Worm (Caenorhabditis elegans) whole organism, L2 larva: ENCODE measurements around the gene clc-7.
A peak's percentile ranks its signal among the peaks of the same experiment; 100 is the strongest.

ENCODE experiments used
- F13H6.1 ChIP-seq: sonication (generic microtip); optimal IDR thresholded peaks from 2 replicates; lab custom pipeline; 2016; ENCODE audit warnings: missing genetic modification characterization, missing compliant biosample characterization
- Y55F3AM.14 ChIP-seq: fragments of 200-800 bp; sonication (Bioruptor generic); optimal IDR thresholded peaks from 2 replicates; lab custom pipeline; 2018; ENCODE audit warnings: mild to moderate bottlenecking, missing genetic modification characterization, missing compliant biosample characterization
- aly-2 ChIP-seq: fragments of 150-350 bp; optimal IDR thresholded peaks from 2 replicates; lab custom pipeline; 2014; ENCODE audit warnings: missing biosample characterization, missing genetic modification characterization
- ama-1 ChIP-seq: fragments of 150-350 bp; optimal IDR thresholded peaks from 2 replicates; lab custom pipeline; 2018; ENCODE audit warnings: inconsistent platforms
- ceh-16 ChIP-seq: fragments of 150-350 bp; optimal IDR thresholded peaks from 2 replicates; lab custom pipeline; 2014; ENCODE audit warnings: missing biosample characterization, missing genetic modification characterization
- crh-2 ChIP-seq: sonication (generic microtip); optimal IDR thresholded peaks from 2 replicates; lab custom pipeline; 2017; ENCODE audit warnings: missing biosample characterization, missing genetic modification characterization
- dmd-4 ChIP-seq: sonication (generic microtip); optimal IDR thresholded peaks from 2 replicates; lab custom pipeline; 2017; ENCODE audit warnings: missing biosample characterization, missing genetic modification characterization
- elt-1 ChIP-seq: fragments of 150-350 bp; optimal IDR thresholded peaks from 2 replicates; lab custom pipeline; 2014; ENCODE audit warnings: missing biosample characterization, missing genetic modification characterization
- elt-3 ChIP-seq: sonication (generic microtip); optimal IDR thresholded peaks from 2 replicates; lab custom pipeline; 2017; ENCODE audit warnings: missing biosample characterization, missing genetic modification characterization
- fos-1 ChIP-seq: fragments of 150-350 bp; optimal IDR thresholded peaks from 2 replicates; lab custom pipeline; 2014; ENCODE audit warnings: missing biosample characterization, missing genetic modification characterization
- lin-13 ChIP-seq: fragments of 150-350 bp; optimal IDR thresholded peaks from 2 replicates; lab custom pipeline; 2014; ENCODE audit warnings: missing biosample characterization, missing genetic modification reagents, missing genetic modification characterization
- mab-5 ChIP-seq: fragments of 150-350 bp; optimal IDR thresholded peaks from 2 replicates; lab custom pipeline; 2014; ENCODE audit warnings: missing biosample characterization, missing genetic modification characterization
- mbf-1 ChIP-seq: sonication (generic microtip); optimal IDR thresholded peaks from 2 replicates; lab custom pipeline; 2017; ENCODE audit warnings: missing biosample characterization, missing genetic modification characterization
- mdl-1 ChIP-seq, 2 experiments: fragments of 150-350 bp in 1 of 2; sonication (generic microtip) in 1 of 2; optimal IDR thresholded peaks; 2 replicates each; lab custom pipeline; 2017; ENCODE audit warnings: missing biosample characterization in 2 of 2, missing genetic modification characterization in 2 of 2
- nhr-12 ChIP-seq: fragments of 150-350 bp; optimal IDR thresholded peaks from 2 replicates; lab custom pipeline; 2014; ENCODE audit warnings: missing biosample characterization, missing genetic modification characterization
- nhr-129 ChIP-seq: fragments of 150-350 bp; optimal IDR thresholded peaks from 2 replicates; lab custom pipeline; 2014; ENCODE audit warnings: missing biosample characterization, missing genetic modification characterization
- nhr-21 ChIP-seq: fragments of 150-350 bp; optimal IDR thresholded peaks from 2 replicates; lab custom pipeline; 2014; ENCODE audit warnings: missing biosample characterization, missing genetic modification characterization
- nhr-237 ChIP-seq: fragments of 150-350 bp; optimal IDR thresholded peaks from 2 replicates; lab custom pipeline; 2014; ENCODE audit warnings: missing biosample characterization, missing genetic modification characterization
- nhr-6 ChIP-seq: fragments of 150-350 bp; optimal IDR thresholded peaks from 2 replicates; lab custom pipeline; 2014; ENCODE audit warnings: missing biosample characterization, missing genetic modification characterization
- nhr-77 ChIP-seq: fragments of 150-350 bp; optimal IDR thresholded peaks from 2 replicates; lab custom pipeline; 2014; ENCODE audit warnings: missing biosample characterization, missing genetic modification characterization
- sem-4 ChIP-seq: fragments of 150-350 bp; optimal IDR thresholded peaks from 2 replicates; lab custom pipeline; 2014; ENCODE audit warnings: missing biosample characterization, missing genetic modification reagents, missing genetic modification characterization
- skn-1 ChIP-seq: sonication (generic microtip); optimal IDR thresholded peaks from 2 replicates; lab custom pipeline; 2017; ENCODE audit warnings: missing biosample characterization, missing genetic modification characterization
- sma-3 ChIP-seq: sonication (generic microtip); optimal IDR thresholded peaks from 2 replicates; lab custom pipeline; 2016; ENCODE audit warnings: missing genetic modification reagents, missing genetic modification characterization, missing compliant biosample characterization
- sma-9 ChIP-seq, 2 experiments: fragments of 150-350 bp in 1 of 2; sonication (generic microtip) in 1 of 2; optimal IDR thresholded peaks; 2 replicates each; lab custom pipeline; 2014 to 2016; ENCODE audit warnings: missing genetic modification characterization in 2 of 2, mild to moderate bottlenecking in 1 of 2, missing biosample characterization in 1 of 2, missing compliant biosample characterization in 1 of 2, missing genetic modification reagents in 1 of 2, moderate library complexity in 1 of 2
- unc-62 ChIP-seq: fragments of 150-350 bp; optimal IDR thresholded peaks from 2 replicates; lab custom pipeline; 2014; ENCODE audit warnings: missing biosample characterization, missing genetic modification reagents, missing genetic modification characterization
- ztf-1 ChIP-seq: fragments of 200-800 bp; sonication (Bioruptor generic); conservative IDR thresholded peaks from 2 replicates; pipeline ENCODE4 v1.3.6; 2022; ENCODE audit warnings: missing genetic modification characterization, missing compliant biosample characterization
- ztf-4 ChIP-seq: fragments of 150-350 bp; optimal IDR thresholded peaks from 2 replicates; lab custom pipeline; 2014; ENCODE audit warnings: missing biosample characterization, missing genetic modification characterization

The clc-7 gene

DNA sequence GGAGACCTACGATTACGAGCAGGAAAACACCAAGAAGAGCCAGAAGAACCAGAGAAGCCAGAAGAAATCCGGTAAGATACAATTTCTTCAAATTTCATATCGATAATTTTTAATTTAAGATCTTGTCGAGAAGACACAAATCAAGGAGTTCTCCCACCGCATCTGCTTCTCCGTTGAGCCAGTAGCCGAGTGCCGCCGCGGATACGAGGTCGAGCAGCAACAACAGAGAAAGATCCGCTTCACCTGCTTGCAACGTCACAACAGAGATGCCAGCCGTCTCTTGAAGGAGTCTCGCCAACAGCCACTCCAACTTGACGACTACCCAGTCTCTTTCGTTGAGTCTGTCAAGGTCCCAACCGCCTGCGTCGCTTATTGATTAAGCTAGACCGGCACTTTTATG is 37.8 kb downstream of the clc-7 start:
- TF ChIP-seq ztf-4, result no peak
- no peak for TF ChIP-seq sem-4 (tag; lab: Kevin White, UChicago)

DNA sequence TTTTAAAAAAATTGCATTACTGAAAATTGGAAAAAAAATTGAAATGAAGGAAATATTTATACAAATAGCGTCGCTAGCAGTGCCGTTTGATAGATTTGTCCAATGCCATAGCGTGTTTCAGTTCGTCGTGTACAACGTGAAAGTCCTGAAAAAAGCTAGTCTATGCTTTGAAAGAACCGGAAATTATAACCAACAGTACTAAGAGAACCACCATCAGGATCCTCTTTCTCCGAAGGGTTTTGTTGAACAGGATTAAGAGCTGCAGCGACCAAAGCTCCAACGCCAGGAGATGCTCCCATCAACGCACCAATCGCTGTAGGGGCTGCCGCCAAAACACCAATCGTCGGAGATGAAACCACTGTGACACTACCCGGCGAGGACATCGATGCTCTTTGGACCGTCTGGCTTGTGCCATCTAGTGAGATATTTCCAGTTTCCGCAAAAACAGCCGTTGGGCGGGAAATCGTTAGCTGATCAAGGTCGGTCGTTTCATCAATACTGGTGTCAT is 38.3 kb downstream of the clc-7 start:
- TF ChIP-seq nhr-12 (tag; lab: Kevin White, UChicago), result no peak
- no peak for TF ChIP-seq dmd-4 (tag; lab: Kevin White, UChicago)
- TF ChIP-seq, all 48 proteins: peak for 0

DNA sequence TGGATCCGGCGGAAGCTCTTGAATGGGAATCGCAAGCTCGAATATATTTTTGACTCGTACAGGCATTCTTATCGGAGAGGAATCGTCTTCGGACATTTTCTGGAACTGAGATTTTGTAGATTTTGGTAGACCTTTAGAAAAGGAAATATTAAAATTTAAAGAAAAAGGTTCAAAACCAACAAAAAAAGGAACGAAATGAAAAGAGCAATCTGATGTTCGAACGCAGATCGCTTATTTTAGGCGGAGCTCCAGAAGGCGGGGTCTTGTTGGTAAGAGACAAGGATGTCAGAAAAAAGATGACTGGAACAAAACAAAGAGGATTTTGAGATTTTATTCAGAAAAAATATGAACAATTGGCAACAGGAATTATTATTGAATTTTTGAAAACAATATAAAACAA is 39.0 kb downstream of the clc-7 start, which contains the start of gene C42D8.9:
Gene C42D8.9 (minus strand): TSS at position 101 of the 400 bp plus-strand sequence.
- TF ChIP-seq sem-4 (tag; lab: Kevin White, UChicago) (no peak), mbf-1 (tag; lab: Kevin White, UChicago) (no peak), mab-5 (tag; lab: Kevin White, UChicago) (no peak), ztf-1 (GFP tag; lab: Robert Waterston, UW) (no peak), nhr-77 (tag; lab: Kevin White, UChicago) (no peak), aly-2 (tag; lab: Kevin White, UChicago) (no peak), elt-1 (no peak), lin-13 (GFP tag; lab: Kevin White, UChicago) (no peak), unc-62 (GFP tag; lab: Kevin White, UChicago) (no peak)

DNA sequence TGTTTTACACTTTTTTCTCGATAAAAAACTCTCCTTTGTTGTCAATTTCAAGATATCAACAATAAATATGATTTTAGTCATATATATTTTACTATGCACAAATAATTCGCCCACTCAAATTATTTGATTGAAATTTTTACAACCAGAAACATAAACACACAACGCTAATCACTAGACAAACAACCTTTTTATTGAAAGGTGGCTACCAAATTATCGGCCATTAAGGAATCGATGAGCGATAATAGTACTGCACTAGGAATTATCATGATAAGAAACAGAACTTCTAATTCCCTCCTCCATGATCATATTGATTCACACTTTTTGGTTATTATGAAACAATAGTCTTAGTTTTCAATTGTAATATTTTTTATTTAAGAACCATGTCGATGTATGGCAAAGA is 41.2 kb downstream of the clc-7 start, which contains the start of gene C42D8.1:
Gene C42D8.1 (plus strand): TSS at position 377 of the 400 bp plus-strand sequence.
- no peak for TF ChIP-seq nhr-12 (tag; lab: Kevin White, UChicago)
- peak; percentile 83 for TF ChIP-seq fos-1
- peak; percentile 18 for TF ChIP-seq crh-2 (tag; lab: Kevin White, UChicago)
- peak; percentile 22 for TF ChIP-seq sma-9 (GFP tag; optimal IDR thresholded peaks at IDR 0.05; lab: Kevin White, UChicago)
- no peak for TF ChIP-seq sma-9 (tag; optimal IDR thresholded peaks at IDR 0.05; lab: Kevin White, UChicago)

DNA sequence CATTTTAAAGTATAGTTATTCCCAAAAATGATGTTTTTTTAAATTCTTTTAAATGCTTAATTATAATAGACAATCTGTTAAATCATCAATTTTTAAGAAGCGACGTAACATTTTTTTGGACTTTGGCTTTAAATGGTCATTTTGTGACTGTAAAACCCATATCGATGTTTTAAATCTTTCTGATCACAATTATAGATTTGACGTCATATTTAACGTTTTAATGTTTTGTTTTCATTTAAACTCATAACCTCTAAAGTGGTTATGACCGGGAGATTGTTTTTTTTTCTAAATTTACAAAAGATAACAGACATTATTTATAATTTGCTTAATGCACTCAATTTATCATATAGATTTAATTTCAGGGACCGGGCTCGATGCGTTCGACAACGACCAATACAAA is 44.0 kb downstream of the clc-7 start:
- TF ChIP-seq dmd-4 (tag; lab: Kevin White, UChicago), result no peak
- no peak for TF ChIP-seq skn-1

DNA sequence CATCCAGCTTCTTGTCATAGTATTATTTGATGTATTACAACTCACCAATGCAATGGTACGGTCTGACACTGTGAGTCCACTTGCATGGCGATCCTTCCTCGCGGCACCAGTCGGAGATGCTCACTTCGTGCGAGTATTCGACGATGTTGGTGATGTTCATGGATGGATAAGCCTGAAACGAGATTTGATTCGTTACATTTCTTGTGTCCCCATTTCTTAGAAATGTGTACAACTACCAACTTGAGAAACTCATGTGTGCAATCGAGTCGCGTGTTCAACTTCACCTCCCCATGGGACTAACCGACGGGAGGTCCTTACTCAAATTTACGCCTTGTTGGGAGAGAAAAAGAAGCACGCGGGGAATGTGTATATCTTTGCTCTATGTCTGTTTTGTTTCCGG is 47.6 kb downstream of the clc-7 start:
- peak in 1 of 2 experiments; percentile 25 for TF ChIP-seq mdl-1 (tag; optimal IDR thresholded peaks at IDR 0.05; lab: Kevin White, UChicago)
- no peak for TF ChIP-seq F13H6.1 (tag; lab: Kevin White, UChicago)
- TF ChIP-seq crh-2 (tag; lab: Kevin White, UChicago), result no peak

DNA sequence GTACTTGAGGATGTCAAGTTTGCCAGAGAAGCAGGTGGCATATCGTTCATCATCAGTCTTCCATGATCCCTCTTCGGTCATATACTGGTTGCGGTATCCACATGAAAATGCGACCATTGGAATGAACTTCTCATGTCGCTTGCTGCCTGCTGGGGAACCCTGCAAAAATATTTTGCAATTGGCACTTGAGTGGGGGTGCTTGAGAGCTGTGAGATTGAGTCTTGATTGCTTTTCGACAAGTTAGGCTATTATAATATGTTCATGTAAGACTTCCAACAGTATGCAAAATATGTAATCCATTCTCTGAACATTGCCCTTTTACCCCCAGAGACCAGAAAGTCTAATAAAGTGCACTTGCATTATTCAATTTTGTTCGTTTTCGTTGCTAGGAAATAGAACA is 48.3 kb downstream of the clc-7 start:
- no peak for TF ChIP-seq skn-1
- no peak for TF ChIP-seq elt-1
- no peak for TF ChIP-seq ceh-16
- TF ChIP-seq nhr-237 (tag; lab: Kevin White, UChicago), result no peak
- TF ChIP-seq nhr-12 (tag; lab: Kevin White, UChicago), result no peak
- no peak for TF ChIP-seq nhr-6 (tag; lab: Kevin White, UChicago)
- no peak for TF ChIP-seq Y55F3AM.14 (GFP tag; lab: Kevin White, UChicago)

DNA sequence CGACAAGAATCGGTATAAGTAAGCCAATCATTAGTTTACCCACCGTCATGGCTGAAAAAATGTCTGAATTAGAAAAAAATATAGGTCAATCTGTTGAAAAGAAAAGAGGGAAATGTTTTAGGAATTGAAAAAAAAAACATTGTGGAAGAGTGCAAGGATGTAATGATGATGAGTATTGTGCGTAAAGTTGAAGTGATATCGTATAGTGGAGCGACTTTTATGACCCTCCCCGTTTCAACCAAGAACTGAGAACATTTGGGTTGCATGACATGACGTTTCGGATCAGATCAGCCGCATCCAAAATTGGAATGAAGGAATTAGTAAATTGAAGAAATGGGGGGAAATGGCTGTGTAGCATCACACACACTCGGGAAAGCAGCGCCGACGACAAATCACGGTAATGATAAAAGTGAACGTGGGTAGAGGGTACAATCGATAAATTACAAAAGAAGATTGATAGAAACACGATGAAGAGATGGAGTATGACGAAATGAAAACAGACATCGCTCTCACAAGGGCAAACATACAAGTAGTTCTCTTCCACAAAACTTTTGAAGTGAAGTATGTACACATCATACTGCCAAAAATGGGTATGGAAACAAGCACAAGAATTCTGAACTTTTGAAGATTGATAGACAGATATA is 49.0 kb downstream of the clc-7 start, which contains the start of gene apl-1:
Gene apl-1 (minus strand): TSS at position 51 of the 644 bp plus-strand sequence.
- TF ChIP-seq fos-1, result peak; percentile 7
- TF ChIP-seq ama-1 (lab: Kevin White, UChicago), result peak; percentile 9
- peak; percentile 53 for TF ChIP-seq sma-9 (GFP tag; optimal IDR thresholded peaks at IDR 0.05; lab: Kevin White, UChicago)
- TF ChIP-seq sma-9 (tag; optimal IDR thresholded peaks at IDR 0.05; lab: Kevin White, UChicago), result no peak
- no peak for TF ChIP-seq elt-3 (tag; lab: Kevin White, UChicago)
- peak; percentile 68 for TF ChIP-seq nhr-129 (tag; lab: Kevin White, UChicago)
- TF ChIP-seq crh-2 (tag; lab: Kevin White, UChicago), result peak; percentile 1
- peak; percentile 21 for TF ChIP-seq nhr-21 (tag; lab: Kevin White, UChicago)
- no peak for TF ChIP-seq sem-4 (tag; lab: Kevin White, UChicago)
- peak; percentile 54 for TF ChIP-seq sma-3 (GFP tag; lab: Kevin White, UChicago)
